Worm (Caenorhabditis elegans): ENCODE data around the gene anat-1.

ce11 chrIV:6789950-6790349, 19.3 kb downstream of the anat-1 start:
- TF ChIP-seq zag-1 (tag; optimal IDR thresholded peaks at IDR 0.05), result no peak
- no peak for TF ChIP-seq lir-3 (tag; optimal IDR thresholded peaks at IDR 0.05)
- no peak for TF ChIP-seq hlh-30 (tag; optimal IDR thresholded peaks at IDR 0.05; ENCODE audit: insufficient read depth)
